Fruit fly (Drosophila melanogaster): ENCODE measurements around the gene Srx.
A peak's percentile ranks its signal among the peaks of the same experiment; 100 is the strongest.

The Srx gene

dm6 chrX:17881138-17882121 lies 24.7 kb downstream of the Srx start (continued):
- TF ChIP-seq kni (GFP tag; optimal IDR thresholded peaks at IDR 0.05) (no peak), CG4282 (GFP tag; optimal IDR thresholded peaks at IDR 0.05) (no peak), CG3407 (GFP tag; optimal IDR thresholded peaks at IDR 0.05) (no peak), CG18619 (GFP tag; optimal IDR thresholded peaks at IDR 0.05) (peak; percentile 16), Trl (optimal IDR thresholded peaks at IDR 0.05) (peak; percentile 19 to 32), Trl (GFP tag; optimal IDR thresholded peaks at IDR 0.05) (no peak), CG7786 (GFP tag; optimal IDR thresholded peaks at IDR 0.05) (peak; percentile 72), CG14860 (GFP tag; IDR thresholded peaks at IDR 0.05; ENCODE audit: partially characterized antibody) (no peak), CG4617 (GFP tag; optimal IDR thresholded peaks at IDR 0.05; ENCODE audit: borderline replicate concordance) (no peak), rib (GFP tag; IDR thresholded peaks at IDR 0.05) (0 out of 2 replicates have a peak, but pooled peaks have one; percentile 43), Neu2 (GFP tag; optimal IDR thresholded peaks at IDR 0.05; ENCODE audit: borderline replicate concordance) (no peak), D (optimal IDR thresholded peaks at IDR 0.05) (no peak), D (GFP tag; optimal IDR thresholded peaks at IDR 0.05) (no peak), Atf3 (GFP tag; optimal IDR thresholded peaks at IDR 0.05) (no peak), NK7.1 (GFP tag; optimal IDR thresholded peaks at IDR 0.05) (no peak), h (optimal IDR thresholded peaks at IDR 0.05) (no peak), gsb (GFP tag; IDR thresholded peaks at IDR 0.05) (no peak), tap (tag; optimal IDR thresholded peaks at IDR 0.05) (peak; percentile 31), ERR (GFP tag; optimal IDR thresholded peaks at IDR 0.05) (no peak), MESR4 (GFP tag; optimal IDR thresholded peaks at IDR 0.05) (no peak), usp (GFP tag; optimal IDR thresholded peaks at IDR 0.05) (no peak), CG18476 (GFP tag; optimal IDR thresholded peaks at IDR 0.05) (no peak), cato (GFP tag; optimal IDR thresholded peaks at IDR 0.05; ENCODE audit: borderline replicate concordance) (no peak), Dref (GFP tag; IDR thresholded peaks at IDR 0.05) (peak; percentile 25; the same call in 1 of the 2 replicates), mirr (GFP tag; optimal IDR thresholded peaks at IDR 0.05) (no peak), Sry-β (GFP tag; optimal IDR thresholded peaks at IDR 0.05) (no peak), B-H1 (GFP tag; IDR thresholded peaks at IDR 0.05) (peak; percentile 38; the same call in 1 of the 3 replicates), br (optimal IDR thresholded peaks at IDR 0.05) (no peak), CG10366 (GFP tag; IDR thresholded peaks at IDR 0.05) (peak; percentile 62), CG6654 (GFP tag; optimal IDR thresholded peaks at IDR 0.05) (no peak), CG14667 (GFP tag; IDR thresholded peaks at IDR 0.05) (no peak), Hand (GFP tag; optimal IDR thresholded peaks at IDR 0.05) (no peak), bab2 (GFP tag; optimal IDR thresholded peaks at IDR 0.05) (peak; percentile 46), CG32767 (GFP tag; IDR thresholded peaks at IDR 0.05) (no peak), CG11560 (tag; IDR thresholded peaks at IDR 0.05) (no peak), pho (GFP tag; optimal IDR thresholded peaks at IDR 0.05) (peak; percentile 71), C15 (GFP tag; IDR thresholded peaks at IDR 0.05) (no peak), gro (GFP tag; optimal IDR thresholded peaks at IDR 0.05) (peak; percentile 64), CG15696 (tag; optimal IDR thresholded peaks at IDR 0.05) (no peak), pros (GFP tag; optimal IDR thresholded peaks at IDR 0.05) (no peak), CG4820 (GFP tag; optimal IDR thresholded peaks at IDR 0.05) (no peak), bsh (GFP tag; optimal IDR thresholded peaks at IDR 0.05) (peak in 1 of 2 experiments; percentile 10), shn (GFP tag; optimal IDR thresholded peaks at IDR 0.05) (peak; percentile 24), HmgZ (tag; optimal IDR thresholded peaks at IDR 0.05) (no peak), Fer3 (tag; optimal IDR thresholded peaks at IDR 0.05) (peak; percentile 60), tll (GFP tag; optimal IDR thresholded peaks at IDR 0.05) (no peak), Scr (GFP tag; IDR thresholded peaks at IDR 0.05; ENCODE audit: partially characterized antibody) (no peak), insv (GFP tag; optimal IDR thresholded peaks at IDR 0.05) (no peak), Sox100B (GFP tag; optimal IDR thresholded peaks at IDR 0.05) (no peak), Usf (GFP tag; optimal IDR thresholded peaks at IDR 0.05) (peak; percentile 63)
